Worm (Caenorhabditis elegans) whole organism, L1 larva: Measurements from ENCODE around the gene F44A6.5.

Experiments
- C04F5.9 ChIP-seq: sonication (generic microtip); optimal IDR thresholded peaks from 2 replicates; lab custom pipeline; 2016; ENCODE audit warnings: missing genetic modification characterization, missing compliant biosample characterization
- F16B12.6 ChIP-seq: fragments of 150-350 bp; optimal IDR thresholded peaks from 2 replicates; lab custom pipeline; 2014; ENCODE audit warnings: missing biosample characterization, missing genetic modification characterization
- ama-1 ChIP-seq: fragments of 150-350 bp; optimal IDR thresholded peaks from 2 replicates; lab custom pipeline; 2014
- blmp-1 ChIP-seq: fragments of 150-350 bp; optimal IDR thresholded peaks from 2 replicates; lab custom pipeline; 2014; ENCODE audit warnings: missing biosample characterization, missing genetic modification characterization
- ceh-63 ChIP-seq: fragments of 200-800 bp; sonication (Bioruptor generic); optimal IDR thresholded peaks from 2 replicates; lab custom pipeline; 2018; ENCODE audit warnings: mild to moderate bottlenecking, missing genetic modification characterization, missing compliant biosample characterization
- ceh-82 ChIP-seq, 3 experiments: fragments of 150-350 bp in 1 of 3; sonication (generic microtip) in 2 of 3; optimal IDR thresholded peaks; 2 replicates each; lab custom pipeline; 2014 to 2017; ENCODE audit warnings: missing biosample characterization in 3 of 3, missing genetic modification characterization in 3 of 3
- ceh-88 ChIP-seq: fragments of 200-800 bp; sonication (Bioruptor generic); IDR thresholded peaks from 2 replicates; pipeline ENCODE4 v1.3.6; 2022; ENCODE audit warnings: missing genetic modification characterization, missing compliant biosample characterization
- ceh-90 ChIP-seq: sonication (generic microtip); optimal IDR thresholded peaks from 2 replicates; lab custom pipeline; 2016; ENCODE audit warnings: missing genetic modification characterization, missing compliant biosample characterization
- dpl-1 ChIP-seq, 3 experiments: fragments of 150-350 bp in 2 of 3; sonication (generic microtip) in 1 of 3; optimal IDR thresholded peaks; 2 replicates each; lab custom pipeline; 2014 to 2017; ENCODE audit warnings: missing biosample characterization in 3 of 3, missing genetic modification characterization in 3 of 3, missing genetic modification reagents in 3 of 3
- dsc-1 ChIP-seq: sonication (generic microtip); optimal IDR thresholded peaks from 2 replicates; lab custom pipeline; 2016; ENCODE audit warnings: mild to moderate bottlenecking, missing genetic modification characterization, missing compliant biosample characterization
- efl-1 ChIP-seq, 4 experiments: fragments of 150-350 bp; optimal IDR thresholded peaks in 3 of 4; peaks in 1 of 4; 1 replicate in 1 of 4; 2 replicates in 3 of 4; lab custom pipeline; 2014; ENCODE audit warnings: missing biosample characterization in 2 of 4, missing genetic modification characterization in 2 of 4, missing genetic modification reagents in 2 of 4
- egl-13 ChIP-seq: sonication (generic microtip); optimal IDR thresholded peaks from 2 replicates; lab custom pipeline; 2016; ENCODE audit warnings: missing genotype, missing genetic modification reagents, missing genetic modification characterization, missing compliant biosample characterization
- elt-3 ChIP-seq, 6 experiments: fragments of 150-350 bp in 1 of 6; sonication (generic microtip); optimal IDR thresholded peaks; 2 replicates each; lab custom pipeline; 2017 to 2018; ENCODE audit warnings: missing biosample characterization in 6 of 6, missing genetic modification characterization in 6 of 6, inconsistent platforms in 1 of 6
- fkh-10 ChIP-seq: sonication (generic microtip); optimal IDR thresholded peaks from 2 replicates; lab custom pipeline; 2017; ENCODE audit warnings: missing biosample characterization, missing genetic modification reagents, missing genetic modification characterization
- irx-1 ChIP-seq: sonication (generic microtip); optimal IDR thresholded peaks from 2 replicates; lab custom pipeline; 2016; ENCODE audit warnings: missing genetic modification characterization, missing compliant biosample characterization
- jun-1 ChIP-seq: fragments of 150-350 bp; optimal IDR thresholded peaks from 2 replicates; lab custom pipeline; 2014; ENCODE audit warnings: missing biosample characterization, missing genetic modification reagents, missing genetic modification characterization
- lin-14 ChIP-seq: fragments of 200-800 bp; sonication (Bioruptor generic); optimal IDR thresholded peaks from 2 replicates; lab custom pipeline; 2018; ENCODE audit warnings: mild to moderate bottlenecking, missing genetic modification characterization, moderate library complexity, missing compliant biosample characterization
- lin-15B ChIP-seq: fragments of 150-350 bp; sonication (generic microtip); optimal IDR thresholded peaks from 3 replicates; lab custom pipeline; 2014; ENCODE audit warnings: missing biosample characterization, missing genetic modification characterization
- lin-35 ChIP-seq, 2 experiments: fragments of 150-350 bp; optimal IDR thresholded peaks; 2 replicates each; lab custom pipeline; 2014; ENCODE audit warnings: missing biosample characterization in 2 of 2, missing genetic modification characterization in 2 of 2, missing genetic modification reagents in 2 of 2
- lin-39 ChIP-seq: fragments of 150-350 bp; optimal IDR thresholded peaks from 2 replicates; lab custom pipeline; 2014; ENCODE audit warnings: missing biosample characterization, missing genetic modification reagents, missing genetic modification characterization
- mdl-1 ChIP-seq, 2 experiments: fragments of 150-350 bp; optimal IDR thresholded peaks; 2 replicates each; lab custom pipeline; 2014 to 2017; ENCODE audit warnings: missing biosample characterization in 2 of 2, missing genetic modification characterization in 2 of 2, inconsistent platforms in 1 of 2
- nhr-11 ChIP-seq: fragments of 150-350 bp; optimal IDR thresholded peaks from 2 replicates; lab custom pipeline; 2014; ENCODE audit warnings: missing biosample characterization, missing genetic modification characterization
- nhr-12 ChIP-seq: sonication (generic microtip); optimal IDR thresholded peaks from 2 replicates; lab custom pipeline; 2017; ENCODE audit warnings: missing biosample characterization, missing genetic modification characterization
- nhr-20 ChIP-seq: sonication (generic microtip); optimal IDR thresholded peaks from 2 replicates; lab custom pipeline; 2016; ENCODE audit warnings: mild to moderate bottlenecking, missing genetic modification characterization, missing compliant biosample characterization
- nhr-28 ChIP-seq: fragments of 150-350 bp; optimal IDR thresholded peaks from 2 replicates; lab custom pipeline; 2014; ENCODE audit warnings: missing biosample characterization, missing genetic modification characterization
- nhr-85 ChIP-seq: sonication (generic microtip); peaks from one replicate; lab custom pipeline; 2016; ENCODE audit warnings: missing genetic modification characterization, inconsistent platforms, missing compliant biosample characterization
- snpc-4 ChIP-seq: fragments of 150-350 bp; optimal IDR thresholded peaks from 2 replicates; lab custom pipeline; 2014; ENCODE audit warnings: missing biosample characterization, missing genetic modification characterization
- snu-23 ChIP-seq: sonication (generic microtip); optimal IDR thresholded peaks from 2 replicates; lab custom pipeline; 2016; ENCODE audit warnings: missing genetic modification characterization, missing compliant biosample characterization
- tbx-2 ChIP-seq: sonication (generic microtip); optimal IDR thresholded peaks from 2 replicates; lab custom pipeline; 2016; ENCODE audit warnings: missing genetic modification characterization, missing compliant biosample characterization
- unc-30 ChIP-seq: sonication (generic microtip); optimal IDR thresholded peaks from 2 replicates; lab custom pipeline; 2017; ENCODE audit warnings: missing biosample characterization, missing genetic modification characterization
- unc-98 ChIP-seq: fragments of 200-800 bp; sonication (Bioruptor generic); IDR thresholded peaks from 2 replicates; pipeline ENCODE4 v1.3.6; 2022; ENCODE audit warnings: missing genetic modification characterization, missing compliant biosample characterization
- vab-15 ChIP-seq: sonication (generic microtip); optimal IDR thresholded peaks from 2 replicates; lab custom pipeline; 2017; ENCODE audit warnings: missing genotype, mild to moderate bottlenecking, missing genetic modification characterization, missing compliant biosample characterization
- ztf-11 ChIP-seq, 2 experiments: sonication (generic microtip); optimal IDR thresholded peaks; 2 replicates each; lab custom pipeline; 2016 to 2017; ENCODE audit warnings: missing genetic modification characterization in 2 of 2, missing biosample characterization in 1 of 2, missing compliant biosample characterization in 1 of 2

Gene F44A6.5

ce11 chrX:10176295-10176694, 42.4 kb downstream of the F44A6.5 start, which contains the start of gene ncs-4 (continued):
- TF ChIP-seq nhr-28 (no peak), lin-35 (GFP tag; optimal IDR thresholded peaks at IDR 0.05; lab: Kevin White, UChicago) (no peak), F16B12.6 (tag; lab: Kevin White, UChicago) (no peak), dsc-1 (tag; lab: Kevin White, UChicago) (no peak), ceh-82 (tag; optimal IDR thresholded peaks at IDR 0.05; lab: Kevin White, UChicago) (no peak), ztf-11 (tag; optimal IDR thresholded peaks at IDR 0.05; lab: Kevin White, UChicago) (no peak), lin-39 (tag; lab: Kevin White, UChicago) (peak; percentile 21), nhr-85 (peak; percentile 34), nhr-11 (tag; lab: Kevin White, UChicago) (no peak), mdl-1 (tag; optimal IDR thresholded peaks at IDR 0.05; lab: Kevin White, UChicago) (no peak), efl-1 (optimal IDR thresholded peaks at IDR 0.05; lab: Kevin White, UChicago) (no peak), efl-1 (GFP tag; optimal IDR thresholded peaks at IDR 0.05 in 1 of 2; lab: Kevin White, UChicago) (no peak), elt-3 (tag; optimal IDR thresholded peaks at IDR 0.05; lab: Kevin White, UChicago) (peak in 1 of 6 experiments; percentile 1), lin-15B (tag; lab: Kevin White, UChicago) (no peak), unc-98 (GFP tag; lab: Robert Waterston, UW) (no peak), lin-14 (GFP tag; lab: Kevin White, UChicago) (peak; percentile 70), nhr-12 (tag; lab: Kevin White, UChicago) (no peak), snu-23 (GFP tag; lab: Kevin White, UChicago) (peak; percentile 29), C04F5.9 (tag; lab: Kevin White, UChicago) (no peak)

- no peak for TF ChIP-seq vab-15
- no peak for TF ChIP-seq lin-39 (tag; lab: Kevin White, UChicago)
- TF ChIP-seq ceh-63 = no peak
- no peak for TF ChIP-seq unc-30 (tag; lab: Kevin White, UChicago)
- TF ChIP-seq ceh-88 = no peak
- no peak for TF ChIP-seq jun-1 (tag; lab: Kevin White, UChicago)
- no peak for TF ChIP-seq irx-1 (tag; lab: Kevin White, UChicago)
- TF ChIP-seq, all 84 proteins: peak for 0
These were observed 44.0 kb downstream of the F44A6.5 start, which contains the start of gene C07A4.3 for ce11 chrX:10174683-10175082. C07A4.3 (plus strand) TSS chrX:10174983.

ce11 chrX:10172004-10172584, 46.6 kb downstream of the F44A6.5 start, which contains the start of gene C07A4.2:
C07A4.2 (plus strand) TSS chrX:10172198.
- TF ChIP-seq dpl-1 (GFP tag; optimal IDR thresholded peaks at IDR 0.05; lab: Kevin White, UChicago) (no peak), egl-13 (tag; lab: Kevin White, UChicago) (no peak), ceh-88 (no peak), nhr-20 (tag; lab: Kevin White, UChicago) (peak; percentile 46), elt-3 (tag; optimal IDR thresholded peaks at IDR 0.05; lab: Kevin White, UChicago) (peak in 4 of 6 experiments; percentile 5 to 85 (median 45)), lin-14 (GFP tag; lab: Kevin White, UChicago) (peak; percentile 57), blmp-1 (peak; percentile 94), nhr-85 (peak; percentile 85), snpc-4 (tag; lab: Kevin White, UChicago) (no peak), fkh-10 (GFP tag; lab: Kevin White, UChicago) (no peak), ama-1 (lab: Kevin White, UChicago) (no peak), ceh-90 (tag; lab: Kevin White, UChicago) (no peak), tbx-2 (tag; lab: Kevin White, UChicago) (no peak), dsc-1 (tag; lab: Kevin White, UChicago) (no peak)

- TF ChIP-seq tbx-2 (tag; lab: Kevin White, UChicago) (no peak), lin-14 (GFP tag; lab: Kevin White, UChicago) (peak; percentile 64), elt-3 (tag; optimal IDR thresholded peaks at IDR 0.05; lab: Kevin White, UChicago) (peak in 3 of 6 experiments; percentile 3 to 74 (median 29)), nhr-85 (peak; percentile 89), blmp-1 (peak; percentile 84)
These were observed 48.1 kb downstream of the F44A6.5 start for ce11 chrX:10170598-10170997.
